Worm (Caenorhabditis elegans) whole organism, L1 larva: ENCODE results near the gene F46H5.7.
A peak's percentile ranks its signal among the peaks of the same experiment; 100 is the strongest.

Experiments used
- C16A3.4 ChIP-seq: fragments of 150-350 bp; optimal IDR thresholded peaks from 2 replicates; lab custom pipeline; 2014; ENCODE audit warnings: missing biosample characterization, missing genetic modification characterization
- F16B12.6 ChIP-seq: fragments of 150-350 bp; optimal IDR thresholded peaks from 2 replicates; lab custom pipeline; 2014; ENCODE audit warnings: missing biosample characterization, missing genetic modification characterization
- ceh-63 ChIP-seq: fragments of 200-800 bp; sonication (Bioruptor generic); optimal IDR thresholded peaks from 2 replicates; lab custom pipeline; 2018; ENCODE audit warnings: mild to moderate bottlenecking, missing genetic modification characterization, missing compliant biosample characterization
- dsc-1 ChIP-seq: sonication (generic microtip); optimal IDR thresholded peaks from 2 replicates; lab custom pipeline; 2016; ENCODE audit warnings: mild to moderate bottlenecking, missing genetic modification characterization, missing compliant biosample characterization
- efl-1 ChIP-seq, 4 experiments: fragments of 150-350 bp; optimal IDR thresholded peaks in 3 of 4; peaks in 1 of 4; 1 replicate in 1 of 4; 2 replicates in 3 of 4; lab custom pipeline; 2014; ENCODE audit warnings: missing biosample characterization in 2 of 4, missing genetic modification characterization in 2 of 4, missing genetic modification reagents in 2 of 4
- egl-13 ChIP-seq: sonication (generic microtip); optimal IDR thresholded peaks from 2 replicates; lab custom pipeline; 2016; ENCODE audit warnings: missing genotype, missing genetic modification reagents, missing genetic modification characterization, missing compliant biosample characterization
- egl-27 ChIP-seq, 2 experiments: fragments of 150-350 bp in 1 of 2; sonication (generic microtip); optimal IDR thresholded peaks; 3 replicates each; lab custom pipeline; 2017 to 2018; ENCODE audit warnings: missing biosample characterization in 2 of 2, missing genetic modification characterization in 2 of 2, missing genetic modification reagents in 2 of 2
- elt-2 ChIP-seq: sonication (generic microtip); optimal IDR thresholded peaks from 2 replicates; lab custom pipeline; 2016; ENCODE audit warnings: missing genetic modification characterization, mild to moderate bottlenecking, inconsistent platforms, missing compliant biosample characterization, missing genetic modification reagents
- fkh-4 ChIP-seq: sonication (generic microtip); optimal IDR thresholded peaks from 2 replicates; lab custom pipeline; 2016; ENCODE audit warnings: missing compliant biosample characterization, missing genetic modification characterization, borderline replicate concordance
- fkh-8 ChIP-seq: sonication (generic microtip); optimal IDR thresholded peaks from 2 replicates; lab custom pipeline; 2016; ENCODE audit warnings: mild to moderate bottlenecking, missing genetic modification characterization, missing compliant biosample characterization
- grh-1 ChIP-seq: fragments of 200-800 bp; sonication (Bioruptor generic); IDR thresholded peaks from 2 replicates; pipeline ENCODE4 v1.3.6; 2022; ENCODE audit warnings: missing genetic modification reagents, missing genetic modification characterization, missing compliant biosample characterization
- hlh-17 ChIP-seq: fragments of 200-800 bp; sonication (Bioruptor generic); optimal IDR thresholded peaks from 2 replicates; lab custom pipeline; 2018; ENCODE audit warnings: missing genetic modification characterization, mild to moderate bottlenecking, missing compliant biosample characterization, moderate library complexity, borderline replicate concordance
- hlh-4 ChIP-seq: sonication (generic microtip); optimal IDR thresholded peaks from 2 replicates; lab custom pipeline; 2016; ENCODE audit warnings: mild to moderate bottlenecking, missing genetic modification characterization, missing compliant biosample characterization
- irx-1 ChIP-seq: sonication (generic microtip); optimal IDR thresholded peaks from 2 replicates; lab custom pipeline; 2016; ENCODE audit warnings: missing genetic modification characterization, missing compliant biosample characterization
- isw-1 ChIP-seq: fragments of 200-800 bp; sonication (Bioruptor generic); IDR thresholded peaks from 2 replicates; pipeline ENCODE4 v1.3.6; 2022; ENCODE audit warnings: missing genetic modification characterization, missing compliant biosample characterization
- jun-1 ChIP-seq: fragments of 150-350 bp; optimal IDR thresholded peaks from 2 replicates; lab custom pipeline; 2014; ENCODE audit warnings: missing biosample characterization, missing genetic modification reagents, missing genetic modification characterization
- lin-14 ChIP-seq: fragments of 200-800 bp; sonication (Bioruptor generic); optimal IDR thresholded peaks from 2 replicates; lab custom pipeline; 2018; ENCODE audit warnings: mild to moderate bottlenecking, missing genetic modification characterization, moderate library complexity, missing compliant biosample characterization
- lin-39 ChIP-seq: fragments of 150-350 bp; optimal IDR thresholded peaks from 2 replicates; lab custom pipeline; 2014; ENCODE audit warnings: missing biosample characterization, missing genetic modification reagents, missing genetic modification characterization
- lir-3 ChIP-seq: sonication (generic microtip); optimal IDR thresholded peaks from 2 replicates; lab custom pipeline; 2016; ENCODE audit warnings: mild to moderate bottlenecking, missing genetic modification characterization, moderate library complexity, missing compliant biosample characterization; ENCODE audit not compliant: poor library complexity
- lsy-2 ChIP-seq, 2 experiments: fragments of 150-350 bp; optimal IDR thresholded peaks; 2 replicates each; lab custom pipeline; 2014; ENCODE audit warnings: missing biosample characterization in 2 of 2, missing genetic modification characterization in 2 of 2
- mep-1 ChIP-seq: fragments of 150-350 bp; optimal IDR thresholded peaks from 2 replicates; lab custom pipeline; 2014; ENCODE audit warnings: missing biosample characterization, missing genetic modification characterization
- nhr-11 ChIP-seq: fragments of 150-350 bp; optimal IDR thresholded peaks from 2 replicates; lab custom pipeline; 2014; ENCODE audit warnings: missing biosample characterization, missing genetic modification characterization
- nhr-19 ChIP-seq: fragments of 200-800 bp; sonication (Bioruptor generic); conservative IDR thresholded peaks from 2 replicates; pipeline ENCODE4 v1.3.6; 2022; ENCODE audit warnings: missing genetic modification characterization, missing compliant biosample characterization
- nhr-20 ChIP-seq: sonication (generic microtip); optimal IDR thresholded peaks from 2 replicates; lab custom pipeline; 2016; ENCODE audit warnings: mild to moderate bottlenecking, missing genetic modification characterization, missing compliant biosample characterization
- nhr-237 ChIP-seq: fragments of 150-350 bp; optimal IDR thresholded peaks from 2 replicates; lab custom pipeline; 2014; ENCODE audit warnings: missing biosample characterization, missing genetic modification characterization
- nhr-28 ChIP-seq: fragments of 150-350 bp; optimal IDR thresholded peaks from 2 replicates; lab custom pipeline; 2014; ENCODE audit warnings: missing biosample characterization, missing genetic modification characterization
- nhr-47 ChIP-seq: sonication (generic microtip); optimal IDR thresholded peaks from 2 replicates; lab custom pipeline; 2016; ENCODE audit warnings: mild to moderate bottlenecking, missing genetic modification characterization, moderate library complexity, missing compliant biosample characterization
- nhr-71 ChIP-seq: sonication (generic microtip); optimal IDR thresholded peaks from 2 replicates; lab custom pipeline; 2016; ENCODE audit warnings: mild to moderate bottlenecking, missing genetic modification characterization, moderate library complexity, missing compliant biosample characterization
- nhr-84 ChIP-seq: sonication (generic microtip); optimal IDR thresholded peaks from 2 replicates; lab custom pipeline; 2017; ENCODE audit warnings: missing biosample characterization, missing genetic modification characterization
- nhr-85 ChIP-seq: sonication (generic microtip); peaks from one replicate; lab custom pipeline; 2016; ENCODE audit warnings: missing genetic modification characterization, inconsistent platforms, missing compliant biosample characterization
- nhr-90 ChIP-seq: sonication (generic microtip); optimal IDR thresholded peaks from 2 replicates; lab custom pipeline; 2016; ENCODE audit warnings: mild to moderate bottlenecking, missing genetic modification characterization, missing compliant biosample characterization; ENCODE audit not compliant: poor library complexity
- pag-3 ChIP-seq: sonication (generic microtip); optimal IDR thresholded peaks from 2 replicates; lab custom pipeline; 2017; ENCODE audit warnings: missing genetic modification characterization, mild to moderate bottlenecking, missing compliant biosample characterization, antibody characterized with exemption, borderline replicate concordance; ENCODE audit not compliant: insufficient read depth
- pqm-1 ChIP-seq: sonication (generic microtip); optimal IDR thresholded peaks from 3 replicates; lab custom pipeline; 2017; ENCODE audit warnings: missing biosample characterization, missing genetic modification characterization
- rnt-1 ChIP-seq: sonication (generic microtip); optimal IDR thresholded peaks from 2 replicates; lab custom pipeline; 2016; ENCODE audit warnings: mild to moderate bottlenecking, missing genetic modification characterization, moderate library complexity, missing compliant biosample characterization
- snu-23 ChIP-seq: sonication (generic microtip); optimal IDR thresholded peaks from 2 replicates; lab custom pipeline; 2016; ENCODE audit warnings: missing genetic modification characterization, missing compliant biosample characterization
- sup-37 ChIP-seq: fragments of 200-800 bp; sonication (Bioruptor generic); optimal IDR thresholded peaks from 2 replicates; lab custom pipeline; 2018; ENCODE audit warnings: mild to moderate bottlenecking, missing genetic modification characterization, missing compliant biosample characterization
- swsn-7 ChIP-seq: sonication (generic microtip); optimal IDR thresholded peaks from 2 replicates; lab custom pipeline; 2016; ENCODE audit warnings: missing genetic modification characterization, missing compliant biosample characterization
- tbx-2 ChIP-seq: sonication (generic microtip); optimal IDR thresholded peaks from 2 replicates; lab custom pipeline; 2016; ENCODE audit warnings: missing genetic modification characterization, missing compliant biosample characterization
- unc-130 ChIP-seq: fragments of 150-350 bp; optimal IDR thresholded peaks from 2 replicates; lab custom pipeline; 2017; ENCODE audit warnings: missing biosample characterization, missing genetic modification characterization, inconsistent platforms
- unc-62 ChIP-seq: fragments of 150-350 bp; optimal IDR thresholded peaks from 2 replicates; lab custom pipeline; 2014; ENCODE audit warnings: missing biosample characterization, missing genetic modification reagents, missing genetic modification characterization
- unc-86 ChIP-seq: sonication (generic microtip); optimal IDR thresholded peaks from 2 replicates; lab custom pipeline; 2016; ENCODE audit warnings: missing genetic modification characterization, missing compliant biosample characterization
- vab-15 ChIP-seq: sonication (generic microtip); optimal IDR thresholded peaks from 2 replicates; lab custom pipeline; 2017; ENCODE audit warnings: missing genotype, mild to moderate bottlenecking, missing genetic modification characterization, missing compliant biosample characterization
- xbp-1 ChIP-seq: sonication (generic microtip); optimal IDR thresholded peaks from 2 replicates; lab custom pipeline; 2016; ENCODE audit warnings: missing genetic modification characterization, missing compliant biosample characterization
- zag-1 ChIP-seq: fragments of 150-350 bp; optimal IDR thresholded peaks from 2 replicates; lab custom pipeline; 2014; ENCODE audit warnings: missing biosample characterization, missing genetic modification characterization
- zip-4 ChIP-seq: fragments of 200-800 bp; sonication (Bioruptor generic); optimal IDR thresholded peaks from 2 replicates; lab custom pipeline; 2018; ENCODE audit warnings: mild to moderate bottlenecking, missing genetic modification characterization, moderate library complexity, missing compliant biosample characterization
- ztf-4 ChIP-seq: fragments of 150-350 bp; optimal IDR thresholded peaks from 2 replicates; lab custom pipeline; 2014; ENCODE audit warnings: missing biosample characterization, missing genetic modification characterization

The F46H5.7 gene

ce11 chrX:7242119-7242518 lies 664 bp downstream of the F46H5.7 start (continued):
- TF ChIP-seq pag-3 (tag; lab: Kevin White, UChicago) (no peak), ceh-63 (no peak), elt-2 (tag; lab: Kevin White, UChicago) (no peak)

ce11 chrX:7238562-7238961 lies 4.2 kb downstream of the F46H5.7 start, which contains the start of gene F46H5.3:
TSS of gene F46H5.3 (minus strand) at chrX:7238662.
- no peak for TF ChIP-seq pag-3 (tag; lab: Kevin White, UChicago)
- no peak for TF ChIP-seq ztf-4
- TF ChIP-seq irx-1 (tag; lab: Kevin White, UChicago), result no peak
- no peak for TF ChIP-seq vab-15 (tag; lab: Kevin White, UChicago)
- TF ChIP-seq rnt-1 (tag; lab: Kevin White, UChicago), result no peak

- TF ChIP-seq nhr-28, result no peak
- TF ChIP-seq egl-27 (tag; optimal IDR thresholded peaks at IDR 0.05; lab: Kevin White, UChicago), result no peak
- peak; percentile 38 to 53 for TF ChIP-seq lsy-2 (tag; optimal IDR thresholded peaks at IDR 0.05; lab: Kevin White, UChicago)
- no peak for TF ChIP-seq grh-1
- peak; percentile 67 for TF ChIP-seq nhr-19 (GFP tag; lab: Robert Waterston, UW)
- TF ChIP-seq efl-1 (optimal IDR thresholded peaks at IDR 0.05; lab: Kevin White, UChicago), result peak in 1 of 2 experiments; percentile 10
- no peak for TF ChIP-seq efl-1 (GFP tag; optimal IDR thresholded peaks at IDR 0.05 in 1 of 2; lab: Kevin White, UChicago)
- no peak for TF ChIP-seq nhr-90 (tag; lab: Kevin White, UChicago)
- no peak for TF ChIP-seq nhr-237 (tag; lab: Kevin White, UChicago)
- TF ChIP-seq mep-1 (tag; lab: Kevin White, UChicago), result peak; percentile 62
- TF ChIP-seq pag-3 (tag; lab: Kevin White, UChicago), result peak; percentile 100
- TF ChIP-seq lir-3 (tag; lab: Kevin White, UChicago), result no peak
- peak; percentile 62 for TF ChIP-seq snu-23 (GFP tag; lab: Kevin White, UChicago)
- peak; percentile 89 for TF ChIP-seq nhr-71 (tag; lab: Kevin White, UChicago)
- no peak for TF ChIP-seq nhr-85 (tag; lab: Kevin White, UChicago)
- TF ChIP-seq zip-4 (GFP tag; lab: Kevin White, UChicago), result no peak
- TF ChIP-seq lin-39 (tag; lab: Kevin White, UChicago), result peak; percentile 25
- TF ChIP-seq unc-86 (tag; lab: Kevin White, UChicago), result no peak
- TF ChIP-seq dsc-1 (tag; lab: Kevin White, UChicago), result peak; percentile 90
- peak; percentile 29 for TF ChIP-seq tbx-2 (tag; lab: Kevin White, UChicago)
- TF ChIP-seq nhr-20, result peak; percentile 62
- no peak for TF ChIP-seq isw-1 (GFP tag; lab: Robert Waterston, UW)
- TF ChIP-seq swsn-7 (tag; lab: Kevin White, UChicago), result peak; percentile 49
- no peak for TF ChIP-seq unc-62
- peak; percentile 44 for TF ChIP-seq irx-1 (tag; lab: Kevin White, UChicago)
- no peak for TF ChIP-seq fkh-8 (tag; lab: Kevin White, UChicago)
- TF ChIP-seq jun-1, result no peak
- no peak for TF ChIP-seq pqm-1 (tag; lab: Kevin White, UChicago)
- TF ChIP-seq nhr-84 (tag; lab: Kevin White, UChicago), result no peak
- TF ChIP-seq rnt-1 (tag; lab: Kevin White, UChicago), result peak; percentile 74
- TF ChIP-seq xbp-1, result peak; percentile 39
- no peak for TF ChIP-seq sup-37 (GFP tag; lab: Kevin White, UChicago)
- TF ChIP-seq hlh-17, result no peak
- peak; percentile 60 for TF ChIP-seq unc-130 (tag; lab: Kevin White, UChicago)
- TF ChIP-seq fkh-4 (tag; lab: Kevin White, UChicago), result peak; percentile 47
- TF ChIP-seq lin-14, result peak; percentile 93
- TF ChIP-seq F16B12.6 (tag; lab: Kevin White, UChicago), result no peak
- no peak for TF ChIP-seq zag-1
- no peak for TF ChIP-seq hlh-4
- TF ChIP-seq nhr-47 (tag; lab: Kevin White, UChicago), result peak; percentile 14
- TF ChIP-seq nhr-11, result peak; percentile 1
- no peak for TF ChIP-seq egl-13 (tag; lab: Kevin White, UChicago)
- TF ChIP-seq C16A3.4 (tag; lab: Kevin White, UChicago), result no peak
Observed at ce11 chrX:7236717-7237116, 6.1 kb downstream of the F46H5.7 start.
